Worm (Caenorhabditis elegans) whole organism, mixed stage, embryonic: ENCODE measurements around the gene clec-245.
"Not testable (repeated sequence)": the region's sequence is repeated elsewhere in the genome, so short reads cannot be mapped to it uniquely, and the experiment has no call there.

Experiments used
- M03D4.4 ChIP-seq: sonication (generic microtip); optimal IDR thresholded peaks from 2 replicates; lab custom pipeline; 2017; ENCODE audit warnings: mild to moderate bottlenecking, missing genetic modification characterization, missing compliant biosample characterization
- bed-3 ChIP-seq: fragments of 200-800 bp; sonication (Bioruptor generic); optimal IDR thresholded peaks from 3 replicates; lab custom pipeline; 2018; ENCODE audit warnings: mild to moderate bottlenecking, missing genetic modification characterization, moderate library complexity, missing compliant biosample characterization
- blmp-1 ChIP-seq: fragments of 150-350 bp; optimal IDR thresholded peaks from 2 replicates; lab custom pipeline; 2014; ENCODE audit warnings: missing biosample characterization, missing genetic modification characterization
- ceh-39 ChIP-seq: fragments of 150-350 bp; optimal IDR thresholded peaks from 2 replicates; lab custom pipeline; 2014; ENCODE audit warnings: missing biosample characterization, missing genetic modification characterization
- ceh-43 ChIP-seq: fragments of 200-800 bp; sonication (Bioruptor generic); optimal IDR thresholded peaks from 2 replicates; lab custom pipeline; 2018; ENCODE audit warnings: mild to moderate bottlenecking, missing genetic modification characterization, moderate library complexity, missing compliant biosample characterization
- ceh-83 ChIP-seq: fragments of 200-800 bp; sonication (Bioruptor generic); optimal IDR thresholded peaks from 2 replicates; lab custom pipeline; 2018; ENCODE audit warnings: mild to moderate bottlenecking, missing genetic modification characterization, missing compliant biosample characterization
- ces-1 ChIP-seq: fragments of 150-350 bp; optimal IDR thresholded peaks from 2 replicates; lab custom pipeline; 2014; ENCODE audit warnings: missing biosample characterization, missing genetic modification reagents, missing genetic modification characterization
- cnd-1 ChIP-seq: fragments of 200-800 bp; sonication (Bioruptor generic); optimal IDR thresholded peaks from 2 replicates; lab custom pipeline; 2018; ENCODE audit warnings: mild to moderate bottlenecking, missing genetic modification characterization, missing compliant biosample characterization
- drap-1 ChIP-seq: fragments of 200-800 bp; sonication (Bioruptor generic); optimal IDR thresholded peaks from 3 replicates; lab custom pipeline; 2018; ENCODE audit warnings: mild to moderate bottlenecking, missing genetic modification characterization, missing compliant biosample characterization
- elt-1 ChIP-seq: sonication (generic microtip); optimal IDR thresholded peaks from 2 replicates; lab custom pipeline; 2017; ENCODE audit warnings: missing genetic modification characterization, mild to moderate bottlenecking, missing compliant biosample characterization, antibody characterized with exemption, moderate library complexity, borderline replicate concordance; ENCODE audit not compliant: insufficient read depth
- flh-1 ChIP-seq: fragments of 200-800 bp; sonication (Bioruptor generic); optimal IDR thresholded peaks from 2 replicates; lab custom pipeline; 2018; ENCODE audit warnings: mild to moderate bottlenecking, missing genetic modification characterization, moderate library complexity, missing compliant biosample characterization
- ham-2 ChIP-seq: fragments of 200-800 bp; sonication (Bioruptor generic); optimal IDR thresholded peaks from 2 replicates; lab custom pipeline; 2018; ENCODE audit warnings: mild to moderate bottlenecking, missing genetic modification characterization, missing compliant biosample characterization
- hlh-1 ChIP-seq: fragments of 150-350 bp; optimal IDR thresholded peaks from 2 replicates; lab custom pipeline; 2014; ENCODE audit warnings: missing biosample characterization, missing genetic modification reagents, missing genetic modification characterization
- lin-13 ChIP-seq: fragments of 150-350 bp; optimal IDR thresholded peaks from 2 replicates; lab custom pipeline; 2014; ENCODE audit warnings: missing biosample characterization, missing genetic modification characterization
- lin-32 ChIP-seq: fragments of 200-800 bp; sonication (Bioruptor generic); optimal IDR thresholded peaks from 2 replicates; lab custom pipeline; 2018; ENCODE audit warnings: mild to moderate bottlenecking, missing genetic modification characterization, missing compliant biosample characterization
- lsy-2 ChIP-seq: fragments of 150-350 bp; optimal IDR thresholded peaks from 2 replicates; lab custom pipeline; 2014; ENCODE audit warnings: missing biosample characterization, missing genetic modification characterization
- mab-5 ChIP-seq: fragments of 150-350 bp; optimal IDR thresholded peaks from 2 replicates; lab custom pipeline; 2014; ENCODE audit warnings: missing biosample characterization, missing genetic modification characterization
- mep-1 ChIP-seq: fragments of 150-350 bp; optimal IDR thresholded peaks from 2 replicates; lab custom pipeline; 2017; ENCODE audit warnings: missing biosample characterization, missing genetic modification reagents, missing genetic modification characterization, inconsistent platforms
- nhr-12 ChIP-seq: fragments of 150-350 bp; optimal IDR thresholded peaks from 2 replicates; lab custom pipeline; 2014; ENCODE audit warnings: missing biosample characterization, missing genetic modification characterization
- nhr-2 ChIP-seq: fragments of 150-350 bp; optimal IDR thresholded peaks from 2 replicates; lab custom pipeline; 2014; ENCODE audit warnings: missing biosample characterization, missing genetic modification characterization
- nhr-237 ChIP-seq: fragments of 150-350 bp; optimal IDR thresholded peaks from 2 replicates; lab custom pipeline; 2014; ENCODE audit warnings: missing biosample characterization, missing genetic modification characterization
- nhr-28 ChIP-seq: fragments of 150-350 bp; optimal IDR thresholded peaks from 2 replicates; lab custom pipeline; 2014; ENCODE audit warnings: missing biosample characterization, missing genetic modification characterization
- nhr-76 ChIP-seq: sonication (generic microtip); optimal IDR thresholded peaks from 2 replicates; lab custom pipeline; 2017; ENCODE audit warnings: missing biosample characterization, missing genetic modification characterization
- pha-4 ChIP-seq: fragments of 150-350 bp; optimal IDR thresholded peaks from 2 replicates; lab custom pipeline; 2018; ENCODE audit warnings: missing biosample characterization, missing genetic modification reagents, missing genetic modification characterization
- sem-2 ChIP-seq: fragments of 200-800 bp; sonication (Bioruptor generic); optimal IDR thresholded peaks from 2 replicates; lab custom pipeline; 2018; ENCODE audit warnings: mild to moderate bottlenecking, missing genetic modification characterization, missing compliant biosample characterization
- snpc-4 ChIP-seq: fragments of 150-350 bp; optimal IDR thresholded peaks from 2 replicates; lab custom pipeline; 2014; ENCODE audit warnings: missing biosample characterization, missing genetic modification characterization
- sptf-1 ChIP-seq: sonication (generic microtip); optimal IDR thresholded peaks from 2 replicates; lab custom pipeline; 2017; ENCODE audit warnings: mild to moderate bottlenecking, missing genetic modification characterization, moderate library complexity, missing compliant biosample characterization
- unc-62 ChIP-seq: fragments of 150-350 bp; optimal IDR thresholded peaks from 2 replicates; lab custom pipeline; 2014; ENCODE audit warnings: missing biosample characterization, missing genetic modification reagents, missing genetic modification characterization
- ztf-11 ChIP-seq: fragments of 150-350 bp; optimal IDR thresholded peaks from 2 replicates; lab custom pipeline; 2014; ENCODE audit warnings: missing biosample characterization, missing genetic modification characterization

clec-245 gene

DNA sequence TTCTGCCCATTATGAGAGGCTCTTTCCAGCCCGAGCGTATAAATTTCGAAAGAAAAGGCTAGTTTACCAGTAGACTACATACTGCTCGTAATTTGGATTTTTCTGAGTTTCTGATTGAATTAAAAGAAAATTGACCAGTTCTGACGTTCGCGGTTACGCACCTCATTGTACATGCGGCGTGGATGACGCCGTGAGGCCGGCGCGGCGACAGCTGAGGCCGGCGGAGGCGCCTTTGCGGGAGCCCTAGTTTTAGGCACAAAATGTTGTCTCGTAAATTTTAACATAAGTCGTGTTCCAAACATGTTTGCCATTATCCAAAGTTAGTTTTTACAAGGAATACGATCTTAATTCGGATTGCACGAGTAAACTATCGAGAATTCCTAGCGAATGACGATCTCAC is 28.6 kb upstream of the clec-245 start, which contains the start of gene F16H6.9:
F16H6.9 (plus strand) TSS at position 301 of the 400 bp plus-strand sequence.
- TF ChIP-seq lin-32 (GFP tag; lab: Kevin White, UChicago); M03D4.4 (tag; lab: Kevin White, UChicago); snpc-4: not testable (repeated sequence)

DNA sequence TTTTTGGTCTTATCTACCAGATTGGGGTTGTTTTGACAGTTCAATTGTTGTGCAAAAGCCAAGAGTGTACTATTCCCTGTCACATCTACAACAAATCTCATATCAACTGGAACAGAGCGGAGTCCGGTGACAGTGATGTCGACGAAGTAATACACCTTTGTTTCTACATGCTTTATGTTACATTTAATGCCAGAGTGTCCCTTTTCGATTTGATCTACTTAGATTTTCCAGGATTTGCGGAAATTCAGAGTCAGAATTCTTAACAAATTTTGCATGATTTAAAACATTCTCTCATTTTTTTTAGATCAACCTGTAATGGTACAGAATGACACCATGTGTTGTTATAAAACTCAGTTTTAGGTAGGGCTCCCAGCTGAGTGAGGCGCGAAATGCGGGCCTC is 27.9 kb upstream of the clec-245 start, which contains the start of gene F16H6.8:
F16H6.8 (minus strand) TSS at position 101 of the 400 bp plus-strand sequence.
- TF ChIP-seq sptf-1; lin-32 (GFP tag; lab: Kevin White, UChicago); ham-2: not testable (repeated sequence)

DNA sequence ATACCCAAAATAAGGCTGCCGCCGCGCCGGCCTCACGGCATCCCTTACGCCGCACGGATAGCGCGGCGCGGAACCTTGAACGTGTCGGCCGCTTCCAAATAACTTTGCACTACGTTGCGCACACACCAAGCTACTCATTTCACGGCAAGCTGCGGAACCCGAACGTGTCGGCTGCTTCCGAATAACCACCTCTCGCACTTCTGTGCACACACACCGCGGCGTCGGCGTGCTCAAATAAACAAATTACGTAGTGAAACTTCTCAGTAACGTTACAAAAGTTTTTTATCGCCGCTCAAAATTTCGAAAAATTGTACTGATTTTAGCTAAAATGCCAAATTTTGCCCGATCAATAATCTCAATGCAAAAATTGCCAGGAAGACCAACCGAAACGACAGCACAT is 24.6 kb upstream of the clec-245 start:
- TF ChIP-seq lsy-2, result no peak
- no peak for TF ChIP-seq nhr-2 (tag; lab: Kevin White, UChicago)
- no peak for TF ChIP-seq bed-3 (GFP tag; lab: Kevin White, UChicago)

DNA sequence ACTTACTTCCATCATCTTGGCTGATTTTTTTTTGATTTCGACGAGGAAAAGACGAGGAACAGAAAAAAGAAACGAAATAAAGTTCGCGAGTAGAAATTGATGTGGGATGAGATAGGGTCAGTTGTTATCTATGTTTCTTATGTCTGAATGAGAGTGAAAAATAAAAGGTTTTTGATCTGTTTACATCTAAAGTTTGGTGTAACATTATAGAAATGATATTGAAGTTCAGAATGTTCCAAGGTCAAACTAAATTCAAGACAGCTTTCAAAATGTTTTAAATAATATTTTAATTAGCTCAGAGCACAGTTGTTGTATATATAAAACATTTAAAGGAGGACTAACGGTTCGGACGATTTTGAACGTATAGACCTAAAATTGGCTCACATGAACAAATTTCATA is 20.8 kb upstream of the clec-245 start, which contains the start of gene F16H6.7:
F16H6.7 (minus strand) TSS at position 101 of the 400 bp plus-strand sequence.
- TF ChIP-seq unc-62, result no peak
- no peak for TF ChIP-seq nhr-28
- no peak for TF ChIP-seq nhr-2 (tag; lab: Kevin White, UChicago)
- TF ChIP-seq ham-2, result no peak
- TF ChIP-seq, all 35 proteins: peak for 0

DNA sequence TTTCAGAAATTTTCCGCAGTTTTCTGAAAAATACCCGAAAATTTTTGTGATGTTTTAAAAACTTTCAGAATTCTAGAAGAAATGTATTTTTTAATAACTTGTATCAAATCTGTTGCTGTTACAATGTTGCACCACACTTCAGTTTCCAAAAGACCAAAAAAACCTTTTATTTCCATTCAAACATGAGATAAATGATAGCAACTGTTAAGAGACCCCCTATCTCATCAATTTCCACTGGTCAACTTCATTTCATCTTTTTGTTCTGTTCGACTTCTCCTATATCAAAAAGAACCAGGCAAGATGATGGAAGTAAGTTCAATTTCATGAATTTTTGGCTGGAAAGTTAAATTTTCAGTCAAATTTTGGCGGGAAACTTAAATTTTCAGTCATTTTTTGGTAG is 10.2 kb upstream of the clec-245 start, which contains the start of gene F16H6.4:
F16H6.4 (plus strand) TSS at position 301 of the 400 bp plus-strand sequence.
- TF ChIP-seq sem-2, result no peak
- no peak for TF ChIP-seq sptf-1
- TF ChIP-seq elt-1, result no peak
- no peak for TF ChIP-seq snpc-4
- TF ChIP-seq cnd-1 (tag; lab: Kevin White, UChicago), result no peak
- TF ChIP-seq bed-3 (GFP tag; lab: Kevin White, UChicago), result no peak
- no peak for TF ChIP-seq nhr-28
- TF ChIP-seq lsy-2, result no peak
- TF ChIP-seq ham-2, result no peak
- no peak for TF ChIP-seq nhr-2 (tag; lab: Kevin White, UChicago)
- no peak for TF ChIP-seq lin-13 (tag; lab: Kevin White, UChicago)
- TF ChIP-seq mep-1 (tag; lab: Kevin White, UChicago), result no peak
- no peak for TF ChIP-seq lin-32 (GFP tag; lab: Kevin White, UChicago)
- TF ChIP-seq ceh-83 (GFP tag; lab: Kevin White, UChicago), result no peak
- TF ChIP-seq unc-62, result no peak
- TF ChIP-seq drap-1 (GFP tag; lab: Kevin White, UChicago), result no peak
- no peak for TF ChIP-seq hlh-1 (tag; lab: Kevin White, UChicago)

DNA sequence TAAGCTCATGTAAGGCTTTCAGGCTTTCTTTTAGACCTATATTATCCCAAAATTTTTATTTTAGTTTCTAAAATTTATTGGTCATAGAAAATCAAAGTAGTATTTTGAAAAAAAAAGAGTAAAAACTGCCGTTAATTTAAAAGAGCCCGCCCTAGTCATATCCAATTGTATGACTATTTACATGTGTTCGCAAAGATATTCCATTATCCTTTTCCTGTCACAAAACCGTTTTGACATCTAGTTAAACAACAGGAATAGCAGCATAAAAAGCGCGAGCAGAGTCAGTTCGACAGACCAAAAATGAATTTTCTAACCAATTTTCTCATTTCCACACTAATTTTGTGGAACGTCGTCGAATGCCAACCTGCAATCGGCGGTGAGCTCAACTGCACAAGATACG is 6.8 kb upstream of the clec-245 start, which contains the start of gene F16H6.3:
F16H6.3 (plus strand) TSS at position 301 of the 400 bp plus-strand sequence.
- no peak for TF ChIP-seq ces-1
- TF ChIP-seq mab-5 (tag; lab: Kevin White, UChicago), result no peak
- TF ChIP-seq ztf-11 (tag; lab: Kevin White, UChicago), result no peak
- TF ChIP-seq nhr-76 (tag; lab: Kevin White, UChicago), result no peak
- no peak for TF ChIP-seq flh-1 (GFP tag; lab: Kevin White, UChicago)
- no peak for TF ChIP-seq cnd-1 (tag; lab: Kevin White, UChicago)
- no peak for TF ChIP-seq nhr-12 (tag; lab: Kevin White, UChicago)
- TF ChIP-seq hlh-1 (tag; lab: Kevin White, UChicago), result no peak
- no peak for TF ChIP-seq nhr-237 (tag; lab: Kevin White, UChicago)
- TF ChIP-seq lsy-2, result no peak

DNA sequence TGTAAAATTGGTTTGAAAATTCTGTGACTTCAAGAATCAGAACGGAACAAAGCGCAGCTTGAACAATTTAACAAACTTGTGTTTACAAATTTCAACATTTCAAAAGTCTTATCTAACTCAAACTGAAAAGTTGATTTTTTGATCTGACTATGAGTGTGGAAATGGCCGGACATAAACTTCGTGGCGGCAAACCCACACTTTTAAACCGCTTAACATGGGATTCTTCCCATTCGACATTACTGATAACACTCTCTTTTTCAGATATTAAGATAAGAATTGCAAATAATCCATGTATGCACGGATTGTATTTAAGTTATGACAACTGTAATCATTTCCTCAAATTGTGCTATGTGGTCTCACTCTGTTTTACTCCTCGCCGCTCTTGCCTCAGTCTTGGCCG is 2.9 kb upstream of the clec-245 start, which contains the start of gene clec-42:
clec-42 (plus strand) TSS at position 285 of the 400 bp plus-strand sequence.
- TF ChIP-seq lsy-2 (no peak), nhr-237 (tag; lab: Kevin White, UChicago) (no peak), nhr-2 (tag; lab: Kevin White, UChicago) (no peak), nhr-12 (tag; lab: Kevin White, UChicago) (no peak), pha-4 (tag; lab: Kevin White, UChicago) (no peak), elt-1 (no peak), ces-1 (no peak), ceh-39 (tag; lab: Kevin White, UChicago) (no peak), ham-2 (no peak), bed-3 (GFP tag; lab: Kevin White, UChicago) (no peak), unc-62 (no peak), ceh-43 (GFP tag; lab: Kevin White, UChicago) (no peak), snpc-4 (no peak), drap-1 (GFP tag; lab: Kevin White, UChicago) (no peak), lin-32 (GFP tag; lab: Kevin White, UChicago) (no peak), sem-2 (no peak), mep-1 (tag; lab: Kevin White, UChicago) (no peak), blmp-1 (tag; lab: Kevin White, UChicago) (no peak)
